Fruit fly (Drosophila melanogaster) whole organism, embryonic: ENCODE data around the gene CG2691.
A peak's percentile ranks its signal among the peaks of the same experiment; 100 is the strongest.

ENCODE experiments used
- Atf6 ChIP-seq: fragments of 200-800 bp; sonication (Bioruptor generic); IDR thresholded peaks from 2 replicates; pipeline ENCODE4 v1.3.6; 2022; ENCODE audit warnings: missing biosample characterization, missing genetic modification characterization
- CG11247 ChIP-seq: fragments of 200-800 bp; sonication (Bioruptor generic); IDR thresholded peaks from 2 replicates; pipeline ENCODE4 v1.3.6; 2022; ENCODE audit warnings: missing biosample characterization, missing genetic modification characterization
- CG12104 ChIP-seq: fragments of 200-800 bp; sonication (Bioruptor generic); optimal IDR thresholded peaks from 3 replicates; lab custom pipeline; 2016; ENCODE audit warnings: missing biosample characterization, missing genetic modification characterization
- CG14014 ChIP-seq: fragments of 200-800 bp; sonication (Bioruptor generic); IDR thresholded peaks from 2 replicates; pipeline ENCODE4 v1.3.6; 2022; ENCODE audit warnings: missing biosample characterization, missing genetic modification characterization
- CG14441 ChIP-seq: fragments of 200-800 bp; sonication (Bioruptor generic); IDR thresholded peaks from 2 replicates; pipeline ENCODE4 v1.3.6; 2022; ENCODE audit warnings: missing biosample characterization, missing genetic modification characterization
- CG17186 ChIP-seq: fragments of 200-800 bp; sonication (Bioruptor generic); optimal IDR thresholded peaks from 3 replicates; lab custom pipeline; 2017; ENCODE audit warnings: missing biosample characterization, missing genetic modification reagents, missing genetic modification characterization
- CG17912 ChIP-seq: fragments of 200-800 bp; sonication (Bioruptor generic); optimal IDR thresholded peaks from 2 replicates; lab custom pipeline; 2018; ENCODE audit warnings: missing biosample characterization, mild to moderate bottlenecking, missing genetic modification characterization
- CG1792 ChIP-seq: fragments of 200-800 bp; sonication (Bioruptor generic); optimal IDR thresholded peaks from 2 replicates; lab custom pipeline; 2016; ENCODE audit warnings: missing biosample characterization, missing genetic modification characterization
- CG3163 ChIP-seq: fragments of 200-800 bp; sonication (Bioruptor generic); optimal IDR thresholded peaks from 3 replicates; lab custom pipeline; 2016; ENCODE audit warnings: missing biosample characterization, missing genetic modification characterization
- CG32532 ChIP-seq: fragments of 200-800 bp; sonication (Bioruptor generic); IDR thresholded peaks from 2 replicates; pipeline ENCODE4 v1.3.6; 2022; ENCODE audit warnings: missing biosample characterization, missing genetic modification characterization
- CG32767 ChIP-seq: fragments of 200-800 bp; sonication (Bioruptor generic); IDR thresholded peaks from 2 replicates; pipeline ENCODE4 v1.3.6; 2022; ENCODE audit warnings: missing biosample characterization, missing genetic modification characterization
- CG3407 ChIP-seq: fragments of 200-800 bp; sonication (Bioruptor generic); optimal IDR thresholded peaks from 2 replicates; lab custom pipeline; 2018; ENCODE audit warnings: missing biosample characterization, mild to moderate bottlenecking, missing genetic modification characterization
- CG43689 ChIP-seq: fragments of 200-800 bp; sonication (Bioruptor generic); IDR thresholded peaks from 2 replicates; pipeline ENCODE4 v1.3.6; 2022; ENCODE audit warnings: missing biosample characterization, missing genetic modification characterization
- CG4854 ChIP-seq: fragments of 200-800 bp; sonication (Bioruptor generic); optimal IDR thresholded peaks from 2 replicates; lab custom pipeline; 2016; ENCODE audit warnings: missing biosample characterization, missing genetic modification characterization, inconsistent platforms
- CG5180 ChIP-seq: fragments of 200-800 bp; sonication (Bioruptor generic); optimal IDR thresholded peaks from 3 replicates; lab custom pipeline; 2017; ENCODE audit warnings: missing biosample characterization, missing genetic modification characterization, mild to moderate bottlenecking, moderate library complexity, missing genetic modification reagents
- CG7987 ChIP-seq: fragments of 200-800 bp; sonication (Bioruptor generic); optimal IDR thresholded peaks from 2 replicates; lab custom pipeline; 2018; ENCODE audit warnings: missing biosample characterization, mild to moderate bottlenecking, missing genetic modification characterization, moderate library complexity
- CG8089 ChIP-seq: fragments of 200-800 bp; sonication (Bioruptor generic); optimal IDR thresholded peaks from 3 replicates; lab custom pipeline; 2016; ENCODE audit warnings: missing biosample characterization, missing genetic modification characterization
- CG8478 ChIP-seq: fragments of >200 bp; optimal IDR thresholded peaks from 2 replicates; lab custom pipeline; 2018
- CG8765 ChIP-seq: fragments of 200-800 bp; sonication (Bioruptor generic); IDR thresholded peaks from 2 replicates; pipeline ENCODE4 v1.3.6; 2022; ENCODE audit warnings: missing biosample characterization, missing genetic modification characterization
- CG9876 ChIP-seq: fragments of 200-800 bp; sonication (Bioruptor generic); optimal IDR thresholded peaks from 2 replicates; lab custom pipeline; 2016; ENCODE audit warnings: missing biosample characterization, missing genetic modification characterization
- CTCF ChIP-seq: fragments of 200-800 bp; sonication (Bioruptor generic); optimal IDR thresholded peaks from 2 replicates; lab custom pipeline; 2017; ENCODE audit warnings: missing biosample characterization, mild to moderate bottlenecking, missing genetic modification characterization, moderate library complexity
- CkIIα-i1 ChIP-seq: fragments of 200-800 bp; sonication (Bioruptor generic); IDR thresholded peaks from 2 replicates; pipeline ENCODE4 v1.3.6; 2022; ENCODE audit warnings: missing biosample characterization, missing genetic modification characterization
- Dip2 ChIP-seq: fragments of 200-800 bp; sonication (Bioruptor generic); IDR thresholded peaks from 2 replicates; pipeline ENCODE4 v1.3.6; 2022; ENCODE audit warnings: missing biosample characterization, missing genetic modification characterization
- Dp ChIP-seq: fragments of 200-800 bp; sonication (Bioruptor generic); optimal IDR thresholded peaks from 2 replicates; lab custom pipeline; 2018; ENCODE audit warnings: missing biosample characterization, mild to moderate bottlenecking, missing genetic modification characterization, moderate library complexity
- Eip74EF ChIP-seq, 2 experiments: fragments of 200-800 bp in 1 of 2; fragments of >200 bp in 1 of 2; sonication (Bioruptor generic) in 1 of 2; optimal IDR thresholded peaks; 2 replicates each; lab custom pipeline; 2017 to 2019; ENCODE audit warnings: missing biosample characterization in 2 of 2, missing genetic modification characterization in 2 of 2, mild to moderate bottlenecking in 1 of 2, moderate library complexity in 1 of 2
- Elba2 ChIP-seq: fragments of 200-800 bp; sonication (Bioruptor generic); optimal IDR thresholded peaks from 3 replicates; lab custom pipeline; 2016; ENCODE audit warnings: missing biosample characterization, missing genetic modification characterization
- Fer1 ChIP-seq: fragments of 200-800 bp; sonication (Bioruptor generic); optimal IDR thresholded peaks from 2 replicates; lab custom pipeline; 2017; ENCODE audit warnings: missing biosample characterization, mild to moderate bottlenecking, missing genetic modification characterization
- HLH4C ChIP-seq: fragments of 200-800 bp; sonication (Bioruptor generic); IDR thresholded peaks from 3 replicates; pipeline ENCODE4 v1.3.6; 2022; ENCODE audit warnings: missing biosample characterization, missing genetic modification characterization; ENCODE audit not compliant: partially characterized antibody
- Hr39 ChIP-seq: fragments of >200 bp; optimal IDR thresholded peaks from 2 replicates; lab custom pipeline; 2017
- Hsf ChIP-seq: fragments of 200-800 bp; sonication (Bioruptor generic); optimal IDR thresholded peaks from 3 replicates; lab custom pipeline; 2016; ENCODE audit warnings: missing biosample characterization, missing genetic modification characterization
- MTF-1 ChIP-seq: fragments of 200-800 bp; sonication (Bioruptor generic); optimal IDR thresholded peaks from 2 replicates; lab custom pipeline; 2018; ENCODE audit warnings: missing biosample characterization, mild to moderate bottlenecking, missing genetic modification characterization, borderline replicate concordance
- Mad ChIP-seq: fragments of 200-800 bp; sonication (Bioruptor generic); optimal IDR thresholded peaks from 2 replicates; lab custom pipeline; 2016; ENCODE audit warnings: missing biosample characterization, missing genetic modification characterization
- Max ChIP-seq: fragments of 200-800 bp; sonication (Bioruptor generic); optimal IDR thresholded peaks from 2 replicates; lab custom pipeline; 2016; ENCODE audit warnings: missing biosample characterization, mild to moderate bottlenecking, missing genetic modification characterization
- Pdp1 ChIP-seq, 2 experiments: fragments of 200-800 bp; sonication (Bioruptor generic); optimal IDR thresholded peaks; 3 replicates each; lab custom pipeline; 2016; ENCODE audit warnings: missing biosample characterization in 2 of 2, missing genetic modification characterization in 2 of 2, mild to moderate bottlenecking in 1 of 2, moderate library complexity in 1 of 2
- Rx ChIP-seq: fragments of 200-800 bp; sonication (Bioruptor generic); IDR thresholded peaks from 2 replicates; pipeline ENCODE4 v1.3.6; 2022; ENCODE audit warnings: missing biosample characterization, missing genetic modification characterization
- Vsx1 ChIP-seq: fragments of 200-800 bp; sonication (Bioruptor generic); optimal IDR thresholded peaks from 2 replicates; lab custom pipeline; 2017; ENCODE audit warnings: missing biosample characterization, mild to moderate bottlenecking, missing genetic modification characterization, missing genetic modification reagents
- cas ChIP-seq: fragments of 200-800 bp; sonication (Bioruptor generic); IDR thresholded peaks from 2 replicates; pipeline ENCODE4 v1.3.6; 2022; ENCODE audit warnings: missing biosample characterization, missing genetic modification characterization
- dmrt99B ChIP-seq: fragments of 200-800 bp; sonication (Bioruptor generic); optimal IDR thresholded peaks from 2 replicates; lab custom pipeline; 2018; ENCODE audit warnings: missing biosample characterization, mild to moderate bottlenecking, missing genetic modification characterization, moderate library complexity
- dysf ChIP-seq: fragments of 200-800 bp; sonication (Bioruptor generic); IDR thresholded peaks from 3 replicates; pipeline ENCODE4 v1.3.6; 2022; ENCODE audit warnings: missing biosample characterization, missing genetic modification characterization
- exex ChIP-seq: fragments of 200-800 bp; sonication (Bioruptor generic); optimal IDR thresholded peaks from 4 replicates; lab custom pipeline; 2018; ENCODE audit warnings: missing biosample characterization, mild to moderate bottlenecking, missing genetic modification characterization, moderate library complexity
- gem ChIP-seq: fragments of 200-800 bp; sonication (Bioruptor generic); optimal IDR thresholded peaks from 2 replicates; lab custom pipeline; 2019; ENCODE audit warnings: missing biosample characterization, mild to moderate bottlenecking, missing genetic modification characterization, moderate library complexity
- nom ChIP-seq: fragments of 200-800 bp; sonication (Bioruptor generic); optimal IDR thresholded peaks from 2 replicates; lab custom pipeline; 2017; ENCODE audit warnings: missing biosample characterization, missing genetic modification characterization, mild to moderate bottlenecking, moderate library complexity, missing genetic modification reagents
- pnt ChIP-seq: fragments of 200-800 bp; sonication (Bioruptor generic); optimal IDR thresholded peaks from 3 replicates; lab custom pipeline; 2016; ENCODE audit warnings: missing biosample characterization, missing genetic modification characterization
- pzg ChIP-seq: fragments of 200-800 bp; sonication (Bioruptor generic); optimal IDR thresholded peaks from 3 replicates; lab custom pipeline; 2018; ENCODE audit warnings: missing biosample characterization, mild to moderate bottlenecking, missing genetic modification characterization, moderate library complexity
- sd ChIP-seq: fragments of 200-800 bp; sonication (Bioruptor generic); optimal IDR thresholded peaks from 3 replicates; lab custom pipeline; 2018; ENCODE audit warnings: missing biosample characterization, mild to moderate bottlenecking, missing genetic modification characterization, moderate library complexity
- sima ChIP-seq: fragments of 200-800 bp; sonication (Bioruptor generic); optimal IDR thresholded peaks from 2 replicates; lab custom pipeline; 2016; ENCODE audit warnings: missing biosample characterization, missing genetic modification characterization
- sna ChIP-seq: fragments of 200-800 bp; sonication (Bioruptor generic); IDR thresholded peaks from 2 replicates; pipeline ENCODE4 v1.3.6; 2022; ENCODE audit warnings: missing biosample characterization, missing genetic modification characterization; ENCODE audit not compliant: partially characterized antibody
- z ChIP-seq: fragments of 200-800 bp; sonication (Bioruptor generic); IDR thresholded peaks from 3 replicates; pipeline ENCODE4 v1.3.6; 2022; ENCODE audit warnings: missing biosample characterization, missing genetic modification characterization
- zen ChIP-seq: fragments of 200-800 bp; sonication (Bioruptor generic); optimal IDR thresholded peaks from 3 replicates; lab custom pipeline; 2018; ENCODE audit warnings: missing biosample characterization, mild to moderate bottlenecking, missing genetic modification characterization, moderate library complexity

CG2691 gene

dm6 chrX:13641115-13641890 is 17.1 kb upstream of the CG2691 start (continued):
- TF ChIP-seq CG3407 (peak; percentile 81), CG5180 (GFP tag; lab: Kevin White, UChicago) (peak; percentile 83), CG8478 (lab: Kevin White, UChicago) (no peak), CG14441 (peak; percentile 93), CG1792 (peak; percentile 92), exex (tag; lab: Kevin White, UChicago) (peak; percentile 53), Hsf (GFP tag; lab: Kevin White, UChicago) (peak; percentile 95), Fer1 (GFP tag; lab: Kevin White, UChicago) (peak; percentile 92), CG4854 (GFP tag; lab: Kevin White, UChicago) (peak; percentile 90), CkIIα-i1 (GFP tag; lab: Robert Waterston, UW) (0 out of 2 replicates have a peak, but pooled peaks have one; percentile 49), Elba2 (GFP tag; lab: Kevin White, UChicago) (peak; percentile 33), nom (peak; percentile 76), Vsx1 (peak; percentile 82), pnt (peak; percentile 96), Max (GFP tag; lab: Kevin White, UChicago) (peak; percentile 92), Rx (peak; percentile 88), MTF-1 (GFP tag; lab: Kevin White, UChicago) (peak; percentile 77), z (GFP tag; lab: Robert Waterston, UW) (peak; percentile 61; the same call in 2 of the 3 replicates), Mad (peak; percentile 92), Pdp1 (GFP tag; optimal IDR thresholded peaks at IDR 0.05; lab: Kevin White, UChicago) (peak; percentile 93 to 96), CTCF (GFP tag; lab: Kevin White, UChicago) (peak; percentile 40), CG11247 (GFP tag; lab: Robert Waterston, UW) (peak; percentile 89), CG3163 (peak; percentile 78), CG8765 (GFP tag; lab: Robert Waterston, UW) (peak; percentile 84), dmrt99B (peak; percentile 94), CG17186 (GFP tag; lab: Kevin White, UChicago) (peak; percentile 62), Atf6 (GFP tag; lab: Robert Waterston, UW) (peak; percentile 94), CG17912 (GFP tag; lab: Kevin White, UChicago) (peak; percentile 12), CG32532 (GFP tag; lab: Robert Waterston, UW) (peak; percentile 95), gem (peak; percentile 95), HLH4C (GFP tag; lab: Robert Waterston, UW) (no peak), sna (no peak), Hr39 (lab: Kevin White, UChicago) (no peak), pzg (peak; percentile 16), Eip74EF (GFP tag; optimal IDR thresholded peaks at IDR 0.05; lab: Kevin White, UChicago) (peak in 1 of 2 experiments; percentile 86), CG7987 (GFP tag; lab: Kevin White, UChicago) (peak; percentile 68), Dp (GFP tag; lab: Kevin White, UChicago) (peak; percentile 15), CG14014 (GFP tag; lab: Robert Waterston, UW) (peak; percentile 95), CG12104 (GFP tag; lab: Kevin White, UChicago) (peak; percentile 89), CG9876 (peak; percentile 92), CG43689 (GFP tag; lab: Robert Waterston, UW) (peak; percentile 78), sima (GFP tag; lab: Kevin White, UChicago) (peak; percentile 82), CG8089 (peak; percentile 93), sd (tag; lab: Kevin White, UChicago) (peak; percentile 81), dysf (GFP tag; lab: Robert Waterston, UW) (peak; percentile 95), zen (tag; lab: Kevin White, UChicago) (peak; percentile 84), Dip2 (GFP tag; lab: Robert Waterston, UW) (0 out of 2 replicates have a peak, but pooled peaks have one; percentile 23), cas (GFP tag; lab: Robert Waterston, UW) (peak; percentile 87), CG32767 (peak; percentile 90; the same call in 1 of the 2 replicates)
